Worm (Caenorhabditis elegans): ENCODE data around the gene T23G4.127.

DNA sequence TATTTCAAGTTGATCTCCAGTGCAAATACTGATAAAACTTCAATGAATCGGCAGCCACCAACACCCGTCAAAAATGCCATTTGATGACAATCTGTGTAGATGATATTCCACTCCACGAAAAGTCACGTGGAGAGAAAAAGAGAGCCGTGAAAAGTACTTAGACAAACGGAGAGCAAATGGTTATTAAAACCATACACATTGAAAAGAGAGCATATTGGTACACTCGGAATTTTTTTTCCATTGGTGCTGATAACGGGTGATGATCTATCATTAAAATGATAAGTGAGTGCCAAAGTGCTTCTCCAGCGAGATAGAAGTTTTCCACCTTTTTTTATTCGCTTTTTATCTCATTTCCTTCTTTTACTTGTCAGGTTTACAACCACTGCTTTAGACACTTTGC lies 26.7 kb upstream of the T23G4.127 start:
- TF ChIP-seq hmg-4 (GFP tag; optimal IDR thresholded peaks at IDR 0.05) (no peak), hmbx-1 (tag; optimal IDR thresholded peaks at IDR 0.05) (no peak), tbx-37 (GFP tag; conservative IDR thresholded peaks at IDR 0.05) (no peak), B0310.2 (tag; optimal IDR thresholded peaks at IDR 0.05) (no peak), flt-1 (GFP tag; IDR thresholded peaks at IDR 0.05) (no peak), F13C5.2 (tag; optimal IDR thresholded peaks at IDR 0.05) (no peak), ama-1 (optimal IDR thresholded peaks at IDR 0.05) (no peak)

Measured in whole organism, early embryonic.